Worm (Caenorhabditis elegans): Measurements from ENCODE around the gene ZK616.2.

Gene ZK616.2

ce11 chrIV:5382609-5383008 is 15.0 kb upstream of the ZK616.2 start, which contains the start of gene F41H10.1:
F41H10.1 (plus strand) TSS chrIV:5382909.
- no peak for TF ChIP-seq flh-1 (GFP tag; optimal IDR thresholded peaks at IDR 0.05)
- TF ChIP-seq ceh-43 (GFP tag; optimal IDR thresholded peaks at IDR 0.05): no peak
- TF ChIP-seq nhr-12 (tag; optimal IDR thresholded peaks at IDR 0.05): no peak
- no peak for TF ChIP-seq sptf-1 (tag; optimal IDR thresholded peaks at IDR 0.05)
- no peak for TF ChIP-seq hlh-1 (tag; optimal IDR thresholded peaks at IDR 0.05)
- no peak for TF ChIP-seq unc-62 (GFP tag; optimal IDR thresholded peaks at IDR 0.05)
- TF ChIP-seq nhr-2 (tag; optimal IDR thresholded peaks at IDR 0.05): no peak
- no peak for TF ChIP-seq drap-1 (GFP tag; optimal IDR thresholded peaks at IDR 0.05)
- no peak for TF ChIP-seq M03D4.4 (tag; optimal IDR thresholded peaks at IDR 0.05)
- no peak for TF ChIP-seq elt-3 (tag; optimal IDR thresholded peaks at IDR 0.05)
- TF ChIP-seq ceh-39 (tag; optimal IDR thresholded peaks at IDR 0.05): no peak
- no peak for TF ChIP-seq ceh-83 (GFP tag; optimal IDR thresholded peaks at IDR 0.05)
- no peak for TF ChIP-seq zip-8 (tag; optimal IDR thresholded peaks at IDR 0.05)
- no peak for TF ChIP-seq lsy-2 (tag; optimal IDR thresholded peaks at IDR 0.05)
- no peak for TF ChIP-seq nhr-28 (tag; optimal IDR thresholded peaks at IDR 0.05)
- TF ChIP-seq unc-39 (tag; optimal IDR thresholded peaks at IDR 0.05): no peak
- no peak for TF ChIP-seq ham-2 (GFP tag; optimal IDR thresholded peaks at IDR 0.05)
- no peak for TF ChIP-seq nhr-76 (tag; optimal IDR thresholded peaks at IDR 0.05)

DNA sequence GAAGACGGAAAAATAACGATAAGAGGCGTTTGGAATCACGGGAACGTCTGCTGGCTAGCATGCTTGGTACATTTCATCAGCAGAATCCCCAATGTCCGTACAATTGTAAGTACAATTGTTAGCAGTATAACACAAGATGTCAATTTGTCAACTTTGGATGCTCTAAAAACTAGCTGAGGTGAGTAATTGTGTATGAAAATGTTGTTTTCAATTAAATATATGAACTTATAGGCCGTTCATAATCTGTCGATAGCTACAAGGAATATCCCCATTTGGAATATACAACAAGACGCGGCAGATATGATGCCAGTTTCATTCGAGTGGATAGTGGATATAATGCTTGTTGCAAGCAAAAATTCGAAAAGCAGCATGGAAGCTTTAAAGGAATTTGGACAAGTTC is 12.6 kb upstream of the ZK616.2 start, which contains the start of gene F41H10.12:
TSS of gene F41H10.12 (plus strand) at position 301 of the 400 bp plus-strand sequence.
- no peak for TF ChIP-seq lsy-2 (tag; optimal IDR thresholded peaks at IDR 0.05)
- TF ChIP-seq ceh-83 (GFP tag; optimal IDR thresholded peaks at IDR 0.05): no peak
- TF ChIP-seq ceh-39 (tag; optimal IDR thresholded peaks at IDR 0.05): no peak
- TF ChIP-seq unc-39 (tag; optimal IDR thresholded peaks at IDR 0.05): no peak
- no peak for TF ChIP-seq tbx-8 (GFP tag; optimal IDR thresholded peaks at IDR 0.05)
- TF ChIP-seq snpc-4 (tag; optimal IDR thresholded peaks at IDR 0.05): no peak
- no peak for TF ChIP-seq elt-3 (tag; optimal IDR thresholded peaks at IDR 0.05)
- no peak for TF ChIP-seq ztf-11 (tag; optimal IDR thresholded peaks at IDR 0.05)
- no peak for TF ChIP-seq mab-5 (tag; optimal IDR thresholded peaks at IDR 0.05)
- TF ChIP-seq zip-8 (tag; optimal IDR thresholded peaks at IDR 0.05): no peak
- no peak for TF ChIP-seq unc-120 (tag; optimal IDR thresholded peaks at IDR 0.05; ENCODE audit: poor library complexity, severe bottlenecking)

DNA sequence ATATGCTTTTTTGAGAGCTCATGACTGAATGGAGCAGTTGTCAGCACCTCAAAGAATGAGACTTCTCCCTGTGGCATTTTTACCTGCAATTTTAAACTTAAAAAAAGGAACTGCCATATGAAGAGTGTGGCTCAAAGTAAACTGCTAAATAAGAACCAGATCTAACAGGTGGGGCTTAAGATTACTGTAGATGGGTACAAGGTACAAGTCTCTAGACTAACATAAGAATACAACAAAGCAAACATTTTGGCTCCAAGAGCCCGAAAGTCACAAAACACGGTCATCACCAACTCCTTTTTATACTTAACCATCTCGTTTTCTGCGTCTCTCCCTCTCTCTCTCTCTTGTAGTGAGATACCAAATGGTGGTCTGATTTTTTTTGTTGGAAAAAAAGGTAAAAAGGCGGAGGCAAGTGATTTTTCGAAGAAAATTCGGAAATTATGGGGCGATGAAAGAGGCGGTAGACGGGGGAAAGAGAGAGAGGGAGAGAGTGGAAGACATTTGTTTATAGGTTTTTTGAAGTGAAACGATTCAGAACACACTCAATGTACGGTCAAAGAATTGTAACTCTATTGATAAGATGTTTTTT is 9.1 kb upstream of the ZK616.2 start, which contains the start of gene elo-6:
TSS of gene elo-6 (minus strand) at position 83 of the 589 bp plus-strand sequence.
- TF ChIP-seq pha-4 (tag; optimal IDR thresholded peaks at IDR 0.05) (no peak), unc-120 (tag; optimal IDR thresholded peaks at IDR 0.05; ENCODE audit: poor library complexity, severe bottlenecking) (no peak), bed-3 (GFP tag; optimal IDR thresholded peaks at IDR 0.05) (no peak), flh-1 (GFP tag; optimal IDR thresholded peaks at IDR 0.05) (no peak), sptf-1 (tag; optimal IDR thresholded peaks at IDR 0.05) (no peak), hlh-1 (tag; optimal IDR thresholded peaks at IDR 0.05) (no peak), snpc-4 (tag; optimal IDR thresholded peaks at IDR 0.05) (no peak), ceh-39 (tag; optimal IDR thresholded peaks at IDR 0.05) (no peak), nhr-2 (tag; optimal IDR thresholded peaks at IDR 0.05) (no peak), M03D4.4 (tag; optimal IDR thresholded peaks at IDR 0.05) (no peak), ztf-11 (tag; optimal IDR thresholded peaks at IDR 0.05) (no peak)

DNA sequence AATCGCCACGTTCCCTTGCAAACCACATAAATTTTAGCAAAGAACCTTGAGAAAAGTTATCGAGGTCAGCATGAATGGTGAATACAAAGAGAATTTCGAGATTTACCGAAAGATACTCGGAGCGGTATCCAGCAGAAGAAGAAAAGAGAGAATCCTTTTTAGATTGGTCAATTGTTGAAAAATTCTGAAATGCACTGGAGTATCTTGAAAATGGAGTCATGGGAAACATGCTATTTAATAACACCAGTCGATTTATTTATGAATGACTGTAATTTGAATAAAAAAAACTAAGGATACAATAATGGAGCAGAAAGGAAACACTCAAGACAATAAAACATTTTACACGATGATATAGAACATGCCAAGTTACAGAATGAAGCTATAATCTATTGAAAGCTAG is 7.7 kb upstream of the ZK616.2 start:
- TF ChIP-seq lsy-2 (tag; optimal IDR thresholded peaks at IDR 0.05) (no peak), ces-1 (GFP tag; optimal IDR thresholded peaks at IDR 0.05) (no peak), mep-1 (tag; optimal IDR thresholded peaks at IDR 0.05) (no peak)

ce11 chrIV:5391507-5392057 is 6.1 kb upstream of the ZK616.2 start, which contains the start of the genes htp-1 and ZK616.5:
htp-1 (minus strand) TSS chrIV:5391557.
ZK616.5 (plus strand) TSS chrIV:5391929.
- no peak for TF ChIP-seq mep-1 (tag; optimal IDR thresholded peaks at IDR 0.05)

- TF ChIP-seq nhr-12 (tag; optimal IDR thresholded peaks at IDR 0.05) (no peak), cnd-1 (tag; optimal IDR thresholded peaks at IDR 0.05) (no peak), lin-32 (GFP tag; optimal IDR thresholded peaks at IDR 0.05) (no peak)
These were observed 4.1 kb upstream of the ZK616.2 start for ce11 chrIV:5393566-5393965.

All from whole organism, mixed stage, embryonic.